Worm (Caenorhabditis elegans): ENCODE data around the gene T24E12.1.

The T24E12.1 gene

DNA sequence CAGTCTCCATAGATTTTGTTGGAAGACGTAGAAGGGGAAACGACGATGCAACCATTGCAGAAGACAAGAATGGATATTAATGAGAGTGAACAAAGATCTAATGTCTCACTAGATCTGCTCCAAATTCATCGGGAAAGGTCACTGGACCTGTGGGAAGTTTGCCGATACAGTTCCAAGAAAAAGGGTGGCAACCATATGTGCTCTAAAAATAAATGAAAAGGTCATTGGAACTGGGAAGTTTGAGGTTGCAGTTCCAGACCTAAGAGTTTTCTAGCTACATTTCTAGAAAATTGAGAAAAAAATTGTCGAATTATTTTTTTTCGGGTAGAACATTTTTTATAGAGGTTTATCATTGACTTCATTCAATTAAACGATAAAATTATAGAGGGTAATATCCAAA is 38.0 kb upstream of the T24E12.1 start, which contains the start of gene fbxb-92:
fbxb-92 (minus strand) TSS at position 101 of the 400 bp plus-strand sequence.
- no peak for TF ChIP-seq pha-4 (tag; optimal IDR thresholded peaks at IDR 0.05)
- no peak for TF ChIP-seq tbx-8 (GFP tag; optimal IDR thresholded peaks at IDR 0.05)
- TF ChIP-seq mls-2 (tag; optimal IDR thresholded peaks at IDR 0.05) = no peak
- TF ChIP-seq unc-39 (tag; optimal IDR thresholded peaks at IDR 0.05) = no peak
- TF ChIP-seq lsy-2 (tag; optimal IDR thresholded peaks at IDR 0.05) = no peak
- no peak for TF ChIP-seq unc-120 (tag; optimal IDR thresholded peaks at IDR 0.05; ENCODE audit: poor library complexity, severe bottlenecking)

DNA sequence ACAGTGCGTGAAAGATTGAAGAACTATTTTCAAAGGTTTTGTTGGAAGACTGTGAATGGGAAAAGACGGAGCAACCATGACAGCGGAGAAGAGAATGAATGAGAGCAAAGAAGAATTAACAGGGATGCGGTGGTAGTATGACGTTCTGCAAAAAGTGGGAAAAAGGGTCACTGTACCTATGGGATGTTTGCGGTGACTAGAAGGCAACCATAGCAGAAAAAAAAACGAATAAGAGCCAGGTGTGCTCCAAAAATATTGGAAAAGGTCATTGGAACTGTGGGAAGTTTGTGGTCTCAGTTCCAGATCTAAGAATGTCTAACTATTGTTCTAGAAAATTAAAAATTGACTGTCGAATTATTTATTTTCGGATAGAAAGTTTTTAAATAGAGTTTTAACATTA is 36.6 kb upstream of the T24E12.1 start, which contains the start of gene fbxb-90:
fbxb-90 (minus strand) TSS at position 101 of the 400 bp plus-strand sequence.
- no peak for TF ChIP-seq lin-32 (GFP tag; optimal IDR thresholded peaks at IDR 0.05)
- no peak for TF ChIP-seq blmp-1 (tag; optimal IDR thresholded peaks at IDR 0.05)
- no peak for TF ChIP-seq snpc-4 (tag; optimal IDR thresholded peaks at IDR 0.05)
- no peak for TF ChIP-seq ceh-39 (tag; optimal IDR thresholded peaks at IDR 0.05)

- TF ChIP-seq elt-1 (tag; optimal IDR thresholded peaks at IDR 0.05; ENCODE audit: borderline replicate concordance, insufficient read depth) (no peak), lin-32 (GFP tag; optimal IDR thresholded peaks at IDR 0.05) (no peak)
Observed at ce11 chrII:3750685-3751084, 34.7 kb upstream of the T24E12.1 start, which contains the start of gene fbxb-91. Gene fbxb-91, minus strand, starts transcription at chrII:3750785.

ce11 chrII:3752184-3752583 is 33.2 kb upstream of the T24E12.1 start, which contains the start of gene sdz-11:
Gene sdz-11, minus strand, starts transcription at chrII:3752284.
- TF ChIP-seq nhr-2 (tag; optimal IDR thresholded peaks at IDR 0.05) (no peak), cnd-1 (tag; optimal IDR thresholded peaks at IDR 0.05) (no peak), flh-1 (GFP tag; optimal IDR thresholded peaks at IDR 0.05) (no peak), ceh-39 (tag; optimal IDR thresholded peaks at IDR 0.05) (no peak), ceh-83 (GFP tag; optimal IDR thresholded peaks at IDR 0.05) (no peak), snpc-4 (tag; optimal IDR thresholded peaks at IDR 0.05) (no peak), blmp-1 (tag; optimal IDR thresholded peaks at IDR 0.05) (no peak), mab-5 (tag; optimal IDR thresholded peaks at IDR 0.05) (no peak), sem-2 (GFP tag; optimal IDR thresholded peaks at IDR 0.05) (no peak)

DNA sequence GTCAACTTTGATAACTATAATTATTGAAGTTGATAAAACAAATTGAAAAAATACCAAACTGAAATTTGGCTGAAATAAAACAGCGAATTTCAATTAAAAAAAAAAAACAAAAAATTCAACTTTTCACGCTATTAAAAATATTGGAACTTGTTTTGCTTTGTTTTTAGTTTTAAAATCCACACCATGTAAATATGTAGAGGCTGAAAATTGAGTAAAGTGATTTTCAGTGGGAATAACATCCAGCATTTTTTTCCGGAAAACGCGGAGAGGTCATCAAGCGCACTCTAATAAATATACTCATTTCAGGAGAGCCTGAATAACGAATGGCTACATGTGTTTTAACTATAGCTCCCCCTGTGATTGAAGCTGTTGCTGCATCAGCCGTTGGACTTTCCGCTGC is 31.8 kb upstream of the T24E12.1 start, which contains the start of gene rcd-1:
rcd-1 (plus strand) TSS at position 301 of the 400 bp plus-strand sequence.
- TF ChIP-seq snpc-4 (tag; optimal IDR thresholded peaks at IDR 0.05) (no peak), blmp-1 (tag; optimal IDR thresholded peaks at IDR 0.05) (no peak), lin-32 (GFP tag; optimal IDR thresholded peaks at IDR 0.05) (no peak), M03D4.4 (tag; optimal IDR thresholded peaks at IDR 0.05) (no peak), sem-2 (GFP tag; optimal IDR thresholded peaks at IDR 0.05) (no peak), lsy-2 (tag; optimal IDR thresholded peaks at IDR 0.05) (no peak), nhr-237 (tag; optimal IDR thresholded peaks at IDR 0.05) (no peak), ceh-43 (GFP tag; optimal IDR thresholded peaks at IDR 0.05) (no peak), elt-3 (tag; optimal IDR thresholded peaks at IDR 0.05) (no peak), nhr-76 (tag; optimal IDR thresholded peaks at IDR 0.05) (no peak), sptf-1 (tag; optimal IDR thresholded peaks at IDR 0.05) (no peak), nhr-28 (tag; optimal IDR thresholded peaks at IDR 0.05) (no peak), nhr-2 (tag; optimal IDR thresholded peaks at IDR 0.05) (no peak), ztf-11 (tag; optimal IDR thresholded peaks at IDR 0.05) (no peak), lin-13 (tag; optimal IDR thresholded peaks at IDR 0.05) (no peak), zip-8 (tag; optimal IDR thresholded peaks at IDR 0.05) (no peak), mab-5 (tag; optimal IDR thresholded peaks at IDR 0.05) (no peak), ceh-39 (tag; optimal IDR thresholded peaks at IDR 0.05) (no peak), elt-1 (tag; optimal IDR thresholded peaks at IDR 0.05; ENCODE audit: borderline replicate concordance, insufficient read depth) (no peak), tbx-8 (GFP tag; optimal IDR thresholded peaks at IDR 0.05) (no peak)

DNA sequence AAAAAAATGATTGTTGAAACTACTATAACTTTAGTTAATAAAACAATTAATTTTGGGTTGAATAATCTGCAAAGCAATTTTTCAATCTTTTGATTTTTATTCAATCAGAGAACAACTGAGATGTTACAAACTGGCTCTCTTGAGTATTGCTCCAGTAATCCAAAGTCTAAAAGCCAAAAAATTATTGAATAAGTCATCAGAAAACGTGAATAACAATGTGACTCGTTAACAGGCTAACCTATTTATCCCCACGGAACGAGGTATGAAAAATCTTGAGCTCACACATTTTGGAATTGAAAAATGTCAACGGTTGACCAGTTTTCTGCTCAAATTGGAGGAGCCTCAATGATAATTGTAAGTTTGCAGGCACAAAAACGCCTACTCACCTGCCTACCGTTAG is 27.9 kb upstream of the T24E12.1 start, which contains the start of gene srx-111:
srx-111 (plus strand) TSS at position 301 of the 400 bp plus-strand sequence.
- no peak for TF ChIP-seq flh-1 (GFP tag; optimal IDR thresholded peaks at IDR 0.05)
- TF ChIP-seq blmp-1 (tag; optimal IDR thresholded peaks at IDR 0.05) = no peak
- TF ChIP-seq snpc-4 (tag; optimal IDR thresholded peaks at IDR 0.05) = no peak
- TF ChIP-seq nhr-76 (tag; optimal IDR thresholded peaks at IDR 0.05) = no peak
- no peak for TF ChIP-seq nhr-28 (tag; optimal IDR thresholded peaks at IDR 0.05)
- TF ChIP-seq ceh-43 (GFP tag; optimal IDR thresholded peaks at IDR 0.05) = no peak
- TF ChIP-seq elt-1 (tag; optimal IDR thresholded peaks at IDR 0.05; ENCODE audit: borderline replicate concordance, insufficient read depth) = no peak
- TF ChIP-seq ceh-83 (GFP tag; optimal IDR thresholded peaks at IDR 0.05) = no peak
- no peak for TF ChIP-seq lin-13 (tag; optimal IDR thresholded peaks at IDR 0.05)
- TF ChIP-seq ceh-39 (tag; optimal IDR thresholded peaks at IDR 0.05) = no peak
- TF ChIP-seq sem-2 (GFP tag; optimal IDR thresholded peaks at IDR 0.05) = no peak
- TF ChIP-seq mep-1 (tag; optimal IDR thresholded peaks at IDR 0.05) = no peak
- no peak for TF ChIP-seq sptf-1 (tag; optimal IDR thresholded peaks at IDR 0.05)
- TF ChIP-seq ham-2 (GFP tag; optimal IDR thresholded peaks at IDR 0.05) = no peak
- TF ChIP-seq unc-62 (GFP tag; optimal IDR thresholded peaks at IDR 0.05) = no peak
- no peak for TF ChIP-seq cnd-1 (tag; optimal IDR thresholded peaks at IDR 0.05)
- TF ChIP-seq lin-32 (GFP tag; optimal IDR thresholded peaks at IDR 0.05) = no peak
- TF ChIP-seq bed-3 (GFP tag; optimal IDR thresholded peaks at IDR 0.05) = no peak
